Worm (Caenorhabditis elegans) whole organism, late embryonic: ENCODE measurements around the gene Y58A7A.1.

ENCODE experiments used
- C38D4.7 ChIP-seq: fragments of 200-800 bp; sonication (Bioruptor generic); optimal IDR thresholded peaks from 2 replicates; lab custom pipeline; 2018; ENCODE audit warnings: mild to moderate bottlenecking, missing genetic modification characterization, moderate library complexity, missing compliant biosample characterization
- F13H6.1 ChIP-seq: sonication (generic microtip); optimal IDR thresholded peaks from 2 replicates; lab custom pipeline; 2016; ENCODE audit warnings: missing genetic modification characterization, missing compliant biosample characterization
- K02D7.2 ChIP-seq: sonication (generic microtip); optimal IDR thresholded peaks from 2 replicates; lab custom pipeline; 2017; ENCODE audit warnings: mild to moderate bottlenecking, missing genetic modification characterization, missing compliant biosample characterization
- Y22D7AL.16 ChIP-seq: sonication (generic microtip); optimal IDR thresholded peaks from 2 replicates; lab custom pipeline; 2016; ENCODE audit warnings: missing genetic modification characterization, missing compliant biosample characterization
- ama-1 ChIP-seq: fragments of 150-350 bp; optimal IDR thresholded peaks from 2 replicates; lab custom pipeline; 2014
- ceh-14 ChIP-seq: sonication (generic microtip); optimal IDR thresholded peaks from 2 replicates; lab custom pipeline; 2016; ENCODE audit warnings: missing genotype, missing genetic modification characterization, missing compliant biosample characterization
- ceh-18 ChIP-seq: sonication (generic microtip); optimal IDR thresholded peaks from 2 replicates; lab custom pipeline; 2016; ENCODE audit warnings: missing genetic modification characterization, missing compliant biosample characterization
- ceh-19 ChIP-seq: fragments of 200-800 bp; sonication (Bioruptor generic); optimal IDR thresholded peaks from 2 replicates; lab custom pipeline; 2018; ENCODE audit warnings: mild to moderate bottlenecking, missing genetic modification characterization, missing compliant biosample characterization
- ceh-2 ChIP-seq: sonication (generic microtip); optimal IDR thresholded peaks from 2 replicates; lab custom pipeline; 2016; ENCODE audit warnings: missing genotype, missing genetic modification characterization, missing compliant biosample characterization
- ceh-24 ChIP-seq: sonication (generic microtip); optimal IDR thresholded peaks from 2 replicates; lab custom pipeline; 2016; ENCODE audit warnings: mild to moderate bottlenecking, missing genetic modification characterization, missing compliant biosample characterization
- ceh-31 ChIP-seq: sonication (generic microtip); optimal IDR thresholded peaks from 2 replicates; lab custom pipeline; 2016; ENCODE audit warnings: missing genetic modification characterization, missing compliant biosample characterization
- ceh-34 ChIP-seq: sonication (generic microtip); optimal IDR thresholded peaks from 2 replicates; lab custom pipeline; 2016; ENCODE audit warnings: mild to moderate bottlenecking, missing genetic modification characterization, missing compliant biosample characterization
- ceh-6 ChIP-seq: fragments of 200-800 bp; sonication (Bioruptor generic); optimal IDR thresholded peaks from 2 replicates; lab custom pipeline; 2018; ENCODE audit warnings: mild to moderate bottlenecking, missing genetic modification characterization, missing compliant biosample characterization
- ceh-9 ChIP-seq: sonication (generic microtip); optimal IDR thresholded peaks from 2 replicates; lab custom pipeline; 2016; ENCODE audit warnings: mild to moderate bottlenecking, missing genetic modification characterization, inconsistent platforms, missing compliant biosample characterization
- elt-2 ChIP-seq: sonication (generic microtip); optimal IDR thresholded peaks from 2 replicates; lab custom pipeline; 2016; ENCODE audit warnings: missing genetic modification reagents, missing genetic modification characterization, missing compliant biosample characterization
- ets-4 ChIP-seq: sonication (generic microtip); optimal IDR thresholded peaks from 2 replicates; lab custom pipeline; 2016; ENCODE audit warnings: missing genetic modification characterization, missing compliant biosample characterization
- fax-1 ChIP-seq: sonication (generic microtip); optimal IDR thresholded peaks from 2 replicates; lab custom pipeline; 2016; ENCODE audit warnings: missing genotype, missing genetic modification characterization, missing compliant biosample characterization
- fkh-6 ChIP-seq: sonication (generic microtip); optimal IDR thresholded peaks from 2 replicates; lab custom pipeline; 2016; ENCODE audit warnings: missing genetic modification characterization, missing compliant biosample characterization
- hlh-30 ChIP-seq: sonication (generic microtip); optimal IDR thresholded peaks from 2 replicates; lab custom pipeline; 2017; ENCODE audit warnings: antibody characterized with exemption, missing genetic modification characterization, missing compliant biosample characterization; ENCODE audit not compliant: insufficient read depth
- hlh-8 ChIP-seq: sonication (generic microtip); optimal IDR thresholded peaks from 2 replicates; lab custom pipeline; 2016; ENCODE audit warnings: missing genotype, missing genetic modification characterization, missing compliant biosample characterization
- lim-6 ChIP-seq: sonication (generic microtip); optimal IDR thresholded peaks from 2 replicates; lab custom pipeline; 2016; ENCODE audit warnings: missing genetic modification characterization, missing compliant biosample characterization
- nfya-1 ChIP-seq: sonication (generic microtip); optimal IDR thresholded peaks from 2 replicates; lab custom pipeline; 2017; ENCODE audit warnings: missing genetic modification characterization, mild to moderate bottlenecking, missing compliant biosample characterization, antibody characterized with exemption, moderate library complexity
- npax-4 ChIP-seq: sonication (generic microtip); optimal IDR thresholded peaks from 2 replicates; lab custom pipeline; 2016; ENCODE audit warnings: missing genetic modification characterization, missing compliant biosample characterization
- odd-2 ChIP-seq: sonication (generic microtip); optimal IDR thresholded peaks from 2 replicates; lab custom pipeline; 2017; ENCODE audit warnings: antibody characterized with exemption, mild to moderate bottlenecking, missing genetic modification characterization, missing compliant biosample characterization
- pat-9 ChIP-seq: fragments of 200-800 bp; sonication (Bioruptor generic); optimal IDR thresholded peaks from 2 replicates; lab custom pipeline; 2018; ENCODE audit warnings: mild to moderate bottlenecking, missing genetic modification characterization, moderate library complexity, missing compliant biosample characterization
- pax-1 ChIP-seq: fragments of 150-350 bp; optimal IDR thresholded peaks from 2 replicates; lab custom pipeline; 2014; ENCODE audit warnings: missing biosample characterization, missing genetic modification characterization
- pqm-1 ChIP-seq: sonication (generic microtip); optimal IDR thresholded peaks from 2 replicates; lab custom pipeline; 2016; ENCODE audit warnings: missing genetic modification characterization, missing compliant biosample characterization
- pros-1 ChIP-seq: fragments of 150-350 bp; optimal IDR thresholded peaks from 2 replicates; lab custom pipeline; 2014; ENCODE audit warnings: missing biosample characterization, missing genetic modification reagents, missing genetic modification characterization
- sox-2 ChIP-seq: fragments of 200-800 bp; sonication (Bioruptor generic); IDR thresholded peaks from 2 replicates; pipeline ENCODE4 v1.3.6; 2022; ENCODE audit warnings: missing genetic modification reagents, missing genetic modification characterization, missing compliant biosample characterization
- sox-4 ChIP-seq: sonication (generic microtip); optimal IDR thresholded peaks from 2 replicates; lab custom pipeline; 2017; ENCODE audit warnings: mild to moderate bottlenecking, missing genetic modification characterization, inconsistent platforms, missing compliant biosample characterization
- syd-9 ChIP-seq: sonication (generic microtip); optimal IDR thresholded peaks from 2 replicates; lab custom pipeline; 2016; ENCODE audit warnings: mild to moderate bottlenecking, missing genetic modification characterization, moderate library complexity, missing compliant biosample characterization
- tbx-2 ChIP-seq: sonication (generic microtip); optimal IDR thresholded peaks from 2 replicates; lab custom pipeline; 2016; ENCODE audit warnings: missing genetic modification characterization, missing compliant biosample characterization
- unc-3 ChIP-seq, 2 experiments: fragments of 200-800 bp in 1 of 2; sonication (Bioruptor generic) in 1 of 2; sonication (generic microtip) in 1 of 2; conservative IDR thresholded peaks in 1 of 2; optimal IDR thresholded peaks in 1 of 2; 2 replicates each; pipeline versions ENCODE4 v1.3.6 to Lab custom; 2016 to 2022; ENCODE audit warnings: missing compliant biosample characterization in 2 of 2, missing genetic modification characterization in 2 of 2, missing genetic modification reagents in 1 of 2
- unc-42 ChIP-seq: sonication (generic microtip); optimal IDR thresholded peaks from 2 replicates; lab custom pipeline; 2016; ENCODE audit warnings: missing genotype, missing genetic modification characterization, missing compliant biosample characterization

The Y58A7A.1 gene

DNA sequence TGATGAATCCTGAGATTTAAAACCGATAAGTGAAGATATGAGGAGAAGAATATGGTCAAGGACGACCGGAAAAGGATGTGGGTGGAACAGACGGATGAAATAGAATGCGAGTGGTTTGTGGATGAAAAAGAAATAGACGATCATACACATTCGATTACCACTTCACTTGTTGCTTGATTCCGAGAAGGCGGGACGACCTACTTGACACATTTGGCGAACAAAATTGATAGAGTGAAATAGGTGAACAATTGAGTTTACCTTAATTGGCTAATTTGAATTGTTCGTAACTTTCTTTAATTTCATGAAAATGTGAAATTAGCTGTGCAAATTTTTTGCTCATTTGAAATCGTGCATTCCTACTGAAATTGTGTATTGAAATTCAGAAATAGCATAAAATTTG, 2.7 kb upstream of the Y58A7A.1 start, which contains the start of gene Y58A7A.2:
Y58A7A.2 (minus strand) TSS at position 101 of the 400 bp plus-strand sequence.
- no peak for TF ChIP-seq ceh-19 (GFP tag; lab: Kevin White, UChicago)
- no peak for TF ChIP-seq nfya-1 (tag; lab: Kevin White, UChicago)
- TF ChIP-seq ceh-24 (tag; lab: Kevin White, UChicago) = no peak
- no peak for TF ChIP-seq npax-4
- TF ChIP-seq ceh-18 (tag; lab: Kevin White, UChicago) = no peak
- no peak for TF ChIP-seq lim-6 (tag; lab: Kevin White, UChicago)
- no peak for TF ChIP-seq ceh-14 (tag; lab: Kevin White, UChicago)

DNA sequence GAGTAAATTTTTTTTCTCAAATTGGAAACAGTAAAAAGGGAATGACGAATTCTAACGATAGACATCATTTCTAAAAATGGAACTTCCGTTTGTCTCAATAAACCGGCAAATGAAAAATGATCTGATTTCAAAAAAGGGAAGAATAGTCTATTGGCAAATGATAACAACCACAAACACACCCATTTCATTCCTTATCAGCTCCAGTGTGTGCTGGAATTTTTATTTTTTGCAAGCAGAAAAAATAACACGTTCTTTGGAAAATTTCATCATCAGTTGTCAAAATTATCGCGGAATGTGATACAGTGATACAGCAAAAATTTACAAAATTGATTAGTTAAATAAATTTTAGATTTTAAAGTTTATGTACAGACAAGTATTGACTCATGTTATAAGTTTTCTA, 1.9 kb downstream of the Y58A7A.1 start:
- TF ChIP-seq ceh-6 (no peak), F13H6.1 (tag; lab: Kevin White, UChicago) (no peak), tbx-2 (tag; lab: Kevin White, UChicago) (no peak), fax-1 (no peak), elt-2 (tag; lab: Kevin White, UChicago) (peak; percentile 57)

DNA sequence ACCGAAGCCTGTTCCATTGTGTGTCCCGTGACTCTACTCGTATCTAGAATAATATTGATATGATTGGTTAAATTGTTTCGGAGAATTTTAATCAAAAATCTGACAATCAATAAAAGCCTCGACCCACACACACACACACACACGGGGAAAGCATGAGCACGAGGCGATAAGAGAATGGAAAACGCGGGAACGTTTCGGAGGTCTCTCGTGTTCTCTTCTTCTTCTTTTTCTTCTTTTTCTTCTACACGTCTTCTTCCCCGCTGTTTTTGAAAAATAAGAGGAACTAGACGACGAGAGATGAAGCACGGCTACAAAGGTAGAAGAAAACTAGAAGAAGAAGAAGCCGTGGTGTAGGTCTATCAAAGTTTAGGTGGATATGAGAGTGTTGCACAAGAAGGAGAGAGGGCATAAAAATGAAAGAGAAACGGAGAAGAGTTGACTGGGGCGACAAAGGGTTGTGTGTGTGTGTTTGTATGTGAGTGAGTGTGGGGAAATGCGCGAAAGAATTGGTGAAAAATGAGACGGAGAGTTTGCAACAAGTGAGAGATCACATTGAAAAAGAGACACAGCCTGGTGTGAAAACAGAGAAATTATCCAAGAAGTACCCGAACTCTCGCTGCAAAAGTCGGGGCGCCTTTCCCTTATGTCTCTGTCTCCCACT, 4.4 kb downstream of the Y58A7A.1 start, which contains the start of gene mlk-1:
mlk-1 (minus strand) TSS at position 51 of the 661 bp plus-strand sequence.
- no peak for TF ChIP-seq pax-1
- peak; percentile 17 for TF ChIP-seq syd-9 (tag; lab: Kevin White, UChicago)
- TF ChIP-seq F13H6.1 (tag; lab: Kevin White, UChicago) = peak; percentile 40
- peak; percentile 74 for TF ChIP-seq ceh-18 (tag; lab: Kevin White, UChicago)
- TF ChIP-seq ceh-19 (GFP tag; lab: Kevin White, UChicago) = peak; percentile 11
- TF ChIP-seq C38D4.7 = no peak
- TF ChIP-seq nfya-1 (tag; lab: Kevin White, UChicago) = peak; percentile 57
- TF ChIP-seq K02D7.2 (tag; lab: Kevin White, UChicago) = no peak
- TF ChIP-seq ceh-14 (tag; lab: Kevin White, UChicago) = peak; percentile 57
- TF ChIP-seq ceh-31 (tag; lab: Kevin White, UChicago) = peak; percentile 79
- TF ChIP-seq unc-42 = peak; percentile 61
- peak; percentile 58 for TF ChIP-seq ceh-34 (tag; lab: Kevin White, UChicago)
- no peak for TF ChIP-seq sox-2
- TF ChIP-seq tbx-2 (tag; lab: Kevin White, UChicago) = peak; percentile 30
- peak; percentile 4 for TF ChIP-seq sox-4
- TF ChIP-seq ets-4 (tag; lab: Kevin White, UChicago) = no peak
- peak; percentile 67 for TF ChIP-seq pros-1 (tag; lab: Kevin White, UChicago)

DNA sequence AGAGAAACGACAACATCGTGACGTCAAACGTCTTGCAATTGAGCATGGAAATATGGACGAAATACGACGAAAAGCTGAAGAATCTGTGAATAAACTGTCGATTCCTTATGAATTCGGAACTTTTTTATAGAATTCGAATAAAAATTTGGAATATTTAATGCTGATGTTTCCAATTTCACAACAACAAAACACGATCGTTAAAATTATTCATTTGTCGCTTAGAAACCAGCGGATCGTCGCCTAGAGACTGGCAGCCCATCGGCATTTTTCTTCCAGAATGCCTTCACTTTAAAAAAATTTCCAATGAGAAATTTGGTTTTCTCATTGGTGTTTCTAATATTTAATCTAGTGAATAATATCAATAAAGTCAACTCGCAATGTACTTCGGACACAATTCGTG, 16.0 kb downstream of the Y58A7A.1 start, which contains the start of gene cwp-4:
cwp-4 (plus strand) TSS at position 301 of the 400 bp plus-strand sequence.
- TF ChIP-seq pat-9 (tag; lab: Kevin White, UChicago) (no peak), pqm-1 (tag; lab: Kevin White, UChicago) (no peak), ceh-2 (tag; lab: Kevin White, UChicago) (no peak), pros-1 (tag; lab: Kevin White, UChicago) (no peak), hlh-30 (tag; lab: Kevin White, UChicago) (no peak), Y22D7AL.16 (tag; lab: Kevin White, UChicago) (no peak), unc-3 (GFP tag; conservative IDR thresholded peaks at IDR 0.05; lab: Robert Waterston, UW) (no peak), unc-3 (tag; optimal IDR thresholded peaks at IDR 0.05; lab: Kevin White, UChicago) (no peak), fkh-6 (tag; lab: Kevin White, UChicago) (no peak), hlh-8 (no peak), odd-2 (tag; lab: Kevin White, UChicago) (no peak), ceh-9 (tag; lab: Kevin White, UChicago) (no peak), ama-1 (lab: Kevin White, UChicago) (no peak)
